Fruit fly (Drosophila melanogaster): Measurements from ENCODE around the gene CG31106.

Gene CG31106

dm6 chr3R:25262322-25262761, 46.2 kb downstream of the CG31106 start, which contains the start of the genes Kdsr and CG11858:
Gene Kdsr (minus strand): TSS chr3R:25262498.
Gene CG11858 (plus strand): TSS chr3R:25262741.
- TF ChIP-seq brk (GFP tag; optimal IDR thresholded peaks at IDR 0.05) = no peak
- peak; percentile 75 for TF ChIP-seq fru (GFP tag; optimal IDR thresholded peaks at IDR 0.05)
- no peak for TF ChIP-seq Dfd (GFP tag; optimal IDR thresholded peaks at IDR 0.05)
- no peak for TF ChIP-seq dl (GFP tag; optimal IDR thresholded peaks at IDR 0.05; ENCODE audit: insufficient read depth in 1 of 2, partially characterized antibody in 2 of 2)
- TF ChIP-seq pan (optimal IDR thresholded peaks at IDR 0.05) = no peak
- TF ChIP-seq GATAd (GFP tag; optimal IDR thresholded peaks at IDR 0.05) = peak; percentile 57
- no peak for TF ChIP-seq Hr83 (GFP tag; optimal IDR thresholded peaks at IDR 0.05; ENCODE audit: poor library complexity, severe bottlenecking)
- no peak for TF ChIP-seq Abd-B (GFP tag; optimal IDR thresholded peaks at IDR 0.05)
- TF ChIP-seq CrebA (GFP tag; optimal IDR thresholded peaks at IDR 0.05; ENCODE audit: borderline replicate concordance) = no peak
- no peak for TF ChIP-seq Mio (GFP tag; optimal IDR thresholded peaks at IDR 0.05)
- TF ChIP-seq rgr (GFP tag; optimal IDR thresholded peaks at IDR 0.05) = peak; percentile 71
- peak; percentile 36 for TF ChIP-seq CG32264 (GFP tag; optimal IDR thresholded peaks at IDR 0.05)
- TF ChIP-seq Sp1 (GFP tag; optimal IDR thresholded peaks at IDR 0.05) = peak; percentile 74
- TF ChIP-seq lola (GFP tag; optimal IDR thresholded peaks at IDR 0.05) = no peak
- TF ChIP-seq tai (GFP tag; optimal IDR thresholded peaks at IDR 0.05) = no peak
- TF ChIP-seq Rel (GFP tag; optimal IDR thresholded peaks at IDR 0.05) = no peak
- TF ChIP-seq Rel (tag; optimal IDR thresholded peaks at IDR 0.05) = peak; percentile 53
- TF ChIP-seq Hr78 (GFP tag; optimal IDR thresholded peaks at IDR 0.05) = no peak
- TF ChIP-seq dmrt93B (GFP tag; optimal IDR thresholded peaks at IDR 0.05) = no peak
- no peak for TF ChIP-seq dsf (GFP tag; optimal IDR thresholded peaks at IDR 0.05; ENCODE audit: borderline replicate concordance)
- TF ChIP-seq HLH106 (tag; optimal IDR thresholded peaks at IDR 0.05) = peak; percentile 72
- TF ChIP-seq Jra (GFP tag; optimal IDR thresholded peaks at IDR 0.05) = peak; percentile 62
- TF ChIP-seq OdsH (GFP tag; optimal IDR thresholded peaks at IDR 0.05) = peak; percentile 55
- no peak for TF ChIP-seq Vsx2 (GFP tag; optimal IDR thresholded peaks at IDR 0.05; ENCODE audit: partially characterized antibody)
- TF ChIP-seq jim (GFP tag; optimal IDR thresholded peaks at IDR 0.05) = no peak
- no peak for TF ChIP-seq Dif (GFP tag; optimal IDR thresholded peaks at IDR 0.05; ENCODE audit: partially characterized antibody)
- peak; percentile 75 for TF ChIP-seq ey (GFP tag; optimal IDR thresholded peaks at IDR 0.05)
- TF ChIP-seq usp (GFP tag; optimal IDR thresholded peaks at IDR 0.05) = no peak
- TF ChIP-seq sv (GFP tag; optimal IDR thresholded peaks at IDR 0.05) = peak; percentile 67
- peak; percentile 83 for TF ChIP-seq h (GFP tag; optimal IDR thresholded peaks at IDR 0.05)
- peak; percentile 99 for TF ChIP-seq Myc (optimal IDR thresholded peaks at IDR 0.05)
- peak; percentile 93 for TF ChIP-seq woc (GFP tag; optimal IDR thresholded peaks at IDR 0.05)
- peak; percentile 52 for TF ChIP-seq psq (GFP tag; optimal IDR thresholded peaks at IDR 0.05)
- TF ChIP-seq foxo (GFP tag; optimal IDR thresholded peaks at IDR 0.05) = peak; percentile 25 to 79
- no peak for TF ChIP-seq sage (GFP tag; optimal IDR thresholded peaks at IDR 0.05)
- peak; percentile 72 for TF ChIP-seq br (GFP tag; optimal IDR thresholded peaks at IDR 0.05)
- peak; percentile 72 for TF ChIP-seq CG9705 (GFP tag; optimal IDR thresholded peaks at IDR 0.05)
- no peak for TF ChIP-seq Hnf4 (GFP tag; optimal IDR thresholded peaks at IDR 0.05)
- TF ChIP-seq N (GFP tag; optimal IDR thresholded peaks at IDR 0.05) = no peak

dm6 chr3R:25265589-25266201, 49.6 kb downstream of the CG31106 start, which contains the start of the genes GlnRS and RIOK2:
Gene GlnRS (minus strand): TSS chr3R:25265721.
Gene RIOK2 (plus strand): TSS chr3R:25265844.
- TF ChIP-seq Abd-B (GFP tag; optimal IDR thresholded peaks at IDR 0.05) (peak; percentile 59), Sp1 (GFP tag; optimal IDR thresholded peaks at IDR 0.05) (peak; percentile 13), h (GFP tag; optimal IDR thresholded peaks at IDR 0.05) (no peak), OdsH (GFP tag; optimal IDR thresholded peaks at IDR 0.05) (no peak), Vsx2 (GFP tag; optimal IDR thresholded peaks at IDR 0.05; ENCODE audit: partially characterized antibody) (no peak), Hr78 (GFP tag; optimal IDR thresholded peaks at IDR 0.05) (peak; percentile 79), CG9705 (GFP tag; optimal IDR thresholded peaks at IDR 0.05) (no peak), fru (GFP tag; optimal IDR thresholded peaks at IDR 0.05) (no peak), brk (GFP tag; optimal IDR thresholded peaks at IDR 0.05) (no peak), Myc (optimal IDR thresholded peaks at IDR 0.05) (peak; percentile 75), ey (GFP tag; optimal IDR thresholded peaks at IDR 0.05) (no peak), sage (GFP tag; optimal IDR thresholded peaks at IDR 0.05) (no peak), Rel (GFP tag; optimal IDR thresholded peaks at IDR 0.05) (no peak), Rel (tag; optimal IDR thresholded peaks at IDR 0.05) (peak; percentile 54), woc (GFP tag; optimal IDR thresholded peaks at IDR 0.05) (no peak), GATAd (GFP tag; optimal IDR thresholded peaks at IDR 0.05) (no peak), CG32264 (GFP tag; optimal IDR thresholded peaks at IDR 0.05) (no peak), Hnf4 (GFP tag; optimal IDR thresholded peaks at IDR 0.05) (no peak), foxo (GFP tag; optimal IDR thresholded peaks at IDR 0.05) (no peak), jim (GFP tag; optimal IDR thresholded peaks at IDR 0.05) (no peak), psq (GFP tag; optimal IDR thresholded peaks at IDR 0.05) (no peak), usp (GFP tag; optimal IDR thresholded peaks at IDR 0.05) (no peak), N (GFP tag; optimal IDR thresholded peaks at IDR 0.05) (peak; percentile 100), tai (GFP tag; optimal IDR thresholded peaks at IDR 0.05) (no peak), lola (GFP tag; optimal IDR thresholded peaks at IDR 0.05) (no peak)
